Fruit fly (Drosophila melanogaster): ENCODE measurements around the gene CG32809.

DNA sequence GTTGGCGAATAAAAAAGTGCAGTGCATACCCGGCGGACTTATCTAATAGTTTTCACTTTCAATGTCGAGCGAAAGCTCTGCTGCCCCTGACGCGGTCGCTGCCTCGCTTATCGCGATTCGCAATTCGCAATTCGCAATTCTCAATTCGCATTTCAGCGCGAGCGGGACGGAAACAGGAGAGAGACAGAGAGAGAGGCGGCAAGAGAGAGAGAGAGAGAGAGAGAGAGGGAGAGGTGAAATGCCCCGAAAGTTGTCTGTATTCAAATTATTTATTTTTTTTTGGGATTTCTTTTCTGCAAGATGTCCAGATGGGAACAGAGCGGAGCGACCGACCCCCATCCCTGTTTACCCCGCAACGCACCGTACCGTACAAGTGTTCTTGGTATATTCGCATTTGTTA lies 69.4 kb downstream of the CG32809 start:
- TF ChIP-seq Pif1B (GFP tag; optimal IDR thresholded peaks at IDR 0.05) (no peak), CG9948 (tag; optimal IDR thresholded peaks at IDR 0.05) (no peak), CG12605 (GFP tag; IDR thresholded peaks at IDR 0.05) (no peak)
